Fruit fly (Drosophila melanogaster) Kc167 (cell line): Measurements from ENCODE around the gene CG3626.

Experiments used
- h ChIP-seq: fragments of >200 bp; optimal IDR thresholded peaks from 3 replicates; lab custom pipeline; 2018; ENCODE audit warnings: missing external identifiers
- psq ChIP-seq: fragments of >200 bp; optimal IDR thresholded peaks from 2 replicates; lab custom pipeline; 2017; ENCODE audit warnings: missing external identifiers

dm6 chrX:4329357-4329756 lies 36.9 kb upstream of the CG3626 start, which contains the start of gene CG12693:
- TF ChIP-seq h (no peak), psq (lab: Kevin White, UChicago) (no peak)
